Fruit fly (Drosophila melanogaster) whole organism, embryonic: Measurements from ENCODE around the gene Agpat2.

Experiments used
- B-H2 ChIP-seq: fragments of 200-800 bp; sonication (Bioruptor generic); optimal IDR thresholded peaks from 2 replicates; lab custom pipeline; 2018; ENCODE audit warnings: missing biosample characterization, mild to moderate bottlenecking, missing genetic modification characterization
- CG11247 ChIP-seq: fragments of 200-800 bp; sonication (Bioruptor generic); IDR thresholded peaks from 2 replicates; pipeline ENCODE4 v1.3.6; 2022; ENCODE audit warnings: missing biosample characterization, missing genetic modification characterization
- CG12219 ChIP-seq: fragments of 200-800 bp; sonication (Bioruptor generic); optimal IDR thresholded peaks from 3 replicates; lab custom pipeline; 2018; ENCODE audit warnings: missing biosample characterization, mild to moderate bottlenecking, missing genetic modification characterization
- CG14965 ChIP-seq: fragments of 200-800 bp; sonication (Bioruptor generic); optimal IDR thresholded peaks from 2 replicates; lab custom pipeline; 2016; ENCODE audit warnings: missing biosample characterization, missing genetic modification characterization, borderline replicate concordance
- CG15479 ChIP-seq: fragments of 200-800 bp; sonication (Bioruptor generic); optimal IDR thresholded peaks from 3 replicates; lab custom pipeline; 2019; ENCODE audit warnings: missing biosample characterization, mild to moderate bottlenecking, missing genetic modification characterization, moderate library complexity
- CG18262 ChIP-seq: fragments of 200-800 bp; optimal IDR thresholded peaks from 3 replicates; lab custom pipeline; 2019; ENCODE audit warnings: missing biosample characterization, mild to moderate bottlenecking, missing genetic modification characterization, moderate library complexity
- CG18599 ChIP-seq: fragments of 200-800 bp; sonication (Bioruptor generic); optimal IDR thresholded peaks from 3 replicates; lab custom pipeline; 2017; ENCODE audit warnings: missing biosample characterization, missing genetic modification characterization, mild to moderate bottlenecking, moderate library complexity, missing genetic modification reagents
- CG2199 ChIP-seq: fragments of 200-800 bp; sonication (Bioruptor generic); IDR thresholded peaks from 3 replicates; pipeline ENCODE4 v1.3.6; 2022; ENCODE audit warnings: missing biosample characterization, missing genetic modification characterization
- CG34422 ChIP-seq: fragments of 200-800 bp; sonication (Bioruptor generic); IDR thresholded peaks from 3 replicates; pipeline ENCODE4 v1.3.6; 2022; ENCODE audit warnings: missing biosample characterization, missing genetic modification characterization
- CG4404 ChIP-seq: fragments of 200-800 bp; sonication (Bioruptor generic); IDR thresholded peaks from 2 replicates; pipeline ENCODE4 v1.3.6; 2022; ENCODE audit warnings: missing biosample characterization, missing genetic modification characterization
- CG6175 ChIP-seq: fragments of 200-800 bp; sonication (Bioruptor generic); IDR thresholded peaks from 3 replicates; pipeline ENCODE4 v1.3.6; 2022; ENCODE audit warnings: missing biosample characterization, missing genetic modification characterization
- CG6689 ChIP-seq: fragments of 200-800 bp; sonication (Bioruptor generic); IDR thresholded peaks from 2 replicates; pipeline ENCODE4 v1.3.6; 2022; ENCODE audit warnings: missing biosample characterization, missing genetic modification characterization
- Dip3 ChIP-seq: fragments of 200-800 bp; sonication (Bioruptor generic); optimal IDR thresholded peaks from 3 replicates; lab custom pipeline; 2016; ENCODE audit warnings: missing biosample characterization, missing genetic modification characterization
- Doc2 ChIP-seq: fragments of 200-800 bp; sonication (Bioruptor generic); IDR thresholded peaks from 2 replicates; pipeline ENCODE4 v1.3.6; 2022; ENCODE audit warnings: missing biosample characterization, missing genetic modification characterization
- E2f1 ChIP-seq: fragments of 200-800 bp; sonication (Bioruptor generic); IDR thresholded peaks from 2 replicates; pipeline ENCODE4 v1.3.6; 2022; ENCODE audit warnings: missing biosample characterization, missing genetic modification characterization
- E2f2 ChIP-seq: fragments of 200-800 bp; sonication (Bioruptor generic); IDR thresholded peaks from 2 replicates; pipeline ENCODE4 v1.3.6; 2022; ENCODE audit warnings: missing biosample characterization, missing genetic modification characterization
- Hr3 ChIP-seq: fragments of 200-800 bp; sonication (Bioruptor generic); optimal IDR thresholded peaks from 3 replicates; lab custom pipeline; 2016; ENCODE audit warnings: missing biosample characterization, missing genetic modification characterization
- MBD-R2 ChIP-seq: fragments of 200-800 bp; sonication (Bioruptor generic); IDR thresholded peaks from 2 replicates; pipeline ENCODE4 v1.3.6; 2022; ENCODE audit warnings: missing biosample characterization, missing genetic modification characterization
- Mes4 ChIP-seq: fragments of 200-800 bp; sonication (Bioruptor generic); optimal IDR thresholded peaks from 2 replicates; lab custom pipeline; 2016; ENCODE audit warnings: missing biosample characterization, missing genetic modification characterization
- NK7.1 ChIP-seq: fragments of 200-800 bp; sonication (Bioruptor generic); optimal IDR thresholded peaks from 3 replicates; lab custom pipeline; 2016; ENCODE audit warnings: missing biosample characterization, missing genetic modification characterization
- Opbp ChIP-seq: fragments of 200-800 bp; sonication (Bioruptor generic); IDR thresholded peaks from 3 replicates; pipeline ENCODE4 v1.3.6; 2022; ENCODE audit warnings: missing biosample characterization, missing genetic modification characterization; ENCODE audit not compliant: partially characterized antibody
- Ptx1 ChIP-seq: fragments of 200-800 bp; sonication (Bioruptor generic); IDR thresholded peaks from 2 replicates; pipeline ENCODE4 v1.3.6; 2022; ENCODE audit warnings: missing biosample characterization, missing genetic modification characterization
- ac ChIP-seq: fragments of 200-800 bp; sonication (Bioruptor generic); optimal IDR thresholded peaks from 3 replicates; lab custom pipeline; 2017; ENCODE audit warnings: missing biosample characterization, mild to moderate bottlenecking, missing genetic modification characterization
- amos ChIP-seq: fragments of 200-800 bp; sonication (Bioruptor generic); IDR thresholded peaks from 2 replicates; pipeline ENCODE4 v1.3.6; 2022; ENCODE audit warnings: missing biosample characterization, missing genetic modification characterization; ENCODE audit not compliant: partially characterized antibody
- chif ChIP-seq, 2 experiments: fragments of 200-800 bp; sonication (Bioruptor generic); optimal IDR thresholded peaks; 3 replicates each; lab custom pipeline; 2016; ENCODE audit warnings: missing biosample characterization in 2 of 2, missing genetic modification characterization in 2 of 2
- cwo ChIP-seq: fragments of 200-800 bp; sonication (Bioruptor generic); optimal IDR thresholded peaks from 3 replicates; lab custom pipeline; 2017; ENCODE audit warnings: missing biosample characterization, missing genetic modification characterization, mild to moderate bottlenecking, moderate library complexity, missing genetic modification reagents
- danr ChIP-seq: fragments of 200-800 bp; sonication (Bioruptor generic); IDR thresholded peaks from 2 replicates; pipeline ENCODE4 v1.3.6; 2022; ENCODE audit warnings: missing biosample characterization, missing genetic modification characterization
- dmrt11E ChIP-seq: fragments of 200-800 bp; sonication (Bioruptor generic); optimal IDR thresholded peaks from 3 replicates; lab custom pipeline; 2018; ENCODE audit warnings: missing biosample characterization, mild to moderate bottlenecking, missing genetic modification characterization, moderate library complexity
- esg ChIP-seq: fragments of 200-800 bp; sonication (Bioruptor generic); conservative IDR thresholded peaks from 2 replicates; pipeline ENCODE4 v1.3.6; 2022; ENCODE audit warnings: missing biosample characterization, missing genetic modification characterization
- fd96Cb ChIP-seq: fragments of 200-800 bp; sonication (Bioruptor generic); optimal IDR thresholded peaks from 2 replicates; lab custom pipeline; 2018; ENCODE audit warnings: missing biosample characterization, mild to moderate bottlenecking, missing genetic modification characterization, moderate library complexity
- ftz-f1 ChIP-seq: fragments of 200-800 bp; sonication (Bioruptor generic); optimal IDR thresholded peaks from 2 replicates; lab custom pipeline; 2016; ENCODE audit warnings: missing biosample characterization, missing genetic modification characterization
- grau ChIP-seq: fragments of 200-800 bp; optimal IDR thresholded peaks from 3 replicates; lab custom pipeline; 2019; ENCODE audit warnings: missing biosample characterization, mild to moderate bottlenecking, missing genetic modification characterization, moderate library complexity
- ham ChIP-seq: fragments of 200-800 bp; sonication (Bioruptor generic); IDR thresholded peaks from 2 replicates; pipeline ENCODE4 v1.3.6; 2022; ENCODE audit warnings: missing biosample characterization, missing genetic modification characterization
- jumu ChIP-seq: fragments of 200-800 bp; sonication (Bioruptor generic); optimal IDR thresholded peaks from 3 replicates; lab custom pipeline; 2016; ENCODE audit warnings: missing biosample characterization, missing genetic modification characterization
- kni ChIP-seq: fragments of 200-800 bp; sonication (Bioruptor generic); optimal IDR thresholded peaks from 3 replicates; lab custom pipeline; 2017; ENCODE audit warnings: mild to moderate bottlenecking, missing biosample characterization, missing genetic modification reagents, missing genetic modification characterization
- luna ChIP-seq: fragments of 200-800 bp; sonication (Bioruptor generic); optimal IDR thresholded peaks from 2 replicates; lab custom pipeline; 2016; ENCODE audit warnings: missing biosample characterization, missing genetic modification characterization
- peb ChIP-seq: fragments of 200-800 bp; sonication (Bioruptor generic); IDR thresholded peaks from 2 replicates; pipeline ENCODE4 v1.3.6; 2022; ENCODE audit warnings: missing biosample characterization, missing genetic modification characterization
- pho ChIP-seq: fragments of 200-800 bp; sonication (Bioruptor generic); optimal IDR thresholded peaks from 2 replicates; lab custom pipeline; 2016; ENCODE audit warnings: missing biosample characterization, missing genetic modification characterization
- psq ChIP-seq: fragments of 200-800 bp; sonication (Bioruptor generic); optimal IDR thresholded peaks from 2 replicates; lab custom pipeline; 2017; ENCODE audit warnings: missing biosample characterization, missing genetic modification characterization
- sens ChIP-seq: fragments of 200-800 bp; sonication (Bioruptor generic); peaks from one replicate; lab custom pipeline; 2016; ENCODE audit warnings: missing biosample characterization, missing genetic modification characterization
- sens-2 ChIP-seq: fragments of 200-800 bp; sonication (Bioruptor generic); IDR thresholded peaks from 2 replicates; pipeline ENCODE4 v1.3.6; 2022; ENCODE audit warnings: missing biosample characterization, missing genetic modification characterization
- seq ChIP-seq: fragments of 200-800 bp; sonication (Bioruptor generic); IDR thresholded peaks from 2 replicates; pipeline ENCODE4 v1.3.6; 2022; ENCODE audit warnings: missing biosample characterization, missing genetic modification characterization
- so ChIP-seq: fragments of 200-800 bp; sonication (Bioruptor generic); IDR thresholded peaks from 3 replicates; pipeline ENCODE4 v1.3.6; 2022; ENCODE audit warnings: missing biosample characterization, missing genetic modification characterization
- sob ChIP-seq: fragments of 200-800 bp; sonication (Bioruptor generic); IDR thresholded peaks from 2 replicates; pipeline ENCODE4 v1.3.6; 2022; ENCODE audit warnings: missing biosample characterization, missing genetic modification characterization
- ssp ChIP-seq: fragments of 200-800 bp; sonication (Bioruptor generic); IDR thresholded peaks from 2 replicates; pipeline ENCODE4 v1.3.6; 2022; ENCODE audit warnings: missing biosample characterization, missing genetic modification characterization
- stc ChIP-seq: fragments of 200-800 bp; sonication (Bioruptor generic); IDR thresholded peaks from 2 replicates; pipeline ENCODE4 v1.3.6; 2022; ENCODE audit warnings: missing biosample characterization, missing genetic modification characterization
- twi ChIP-seq: fragments of 200-800 bp; optimal IDR thresholded peaks from 2 replicates; lab custom pipeline; 2019; ENCODE audit warnings: missing biosample characterization, mild to moderate bottlenecking, missing genetic modification characterization, moderate library complexity
- tx ChIP-seq: fragments of 200-800 bp; sonication (Bioruptor generic); optimal IDR thresholded peaks from 2 replicates; lab custom pipeline; 2016; ENCODE audit warnings: missing biosample characterization, missing genetic modification characterization
- yki ChIP-seq: fragments of >200 bp; optimal IDR thresholded peaks from 3 replicates; lab custom pipeline; 2018

The Agpat2 gene

DNA sequence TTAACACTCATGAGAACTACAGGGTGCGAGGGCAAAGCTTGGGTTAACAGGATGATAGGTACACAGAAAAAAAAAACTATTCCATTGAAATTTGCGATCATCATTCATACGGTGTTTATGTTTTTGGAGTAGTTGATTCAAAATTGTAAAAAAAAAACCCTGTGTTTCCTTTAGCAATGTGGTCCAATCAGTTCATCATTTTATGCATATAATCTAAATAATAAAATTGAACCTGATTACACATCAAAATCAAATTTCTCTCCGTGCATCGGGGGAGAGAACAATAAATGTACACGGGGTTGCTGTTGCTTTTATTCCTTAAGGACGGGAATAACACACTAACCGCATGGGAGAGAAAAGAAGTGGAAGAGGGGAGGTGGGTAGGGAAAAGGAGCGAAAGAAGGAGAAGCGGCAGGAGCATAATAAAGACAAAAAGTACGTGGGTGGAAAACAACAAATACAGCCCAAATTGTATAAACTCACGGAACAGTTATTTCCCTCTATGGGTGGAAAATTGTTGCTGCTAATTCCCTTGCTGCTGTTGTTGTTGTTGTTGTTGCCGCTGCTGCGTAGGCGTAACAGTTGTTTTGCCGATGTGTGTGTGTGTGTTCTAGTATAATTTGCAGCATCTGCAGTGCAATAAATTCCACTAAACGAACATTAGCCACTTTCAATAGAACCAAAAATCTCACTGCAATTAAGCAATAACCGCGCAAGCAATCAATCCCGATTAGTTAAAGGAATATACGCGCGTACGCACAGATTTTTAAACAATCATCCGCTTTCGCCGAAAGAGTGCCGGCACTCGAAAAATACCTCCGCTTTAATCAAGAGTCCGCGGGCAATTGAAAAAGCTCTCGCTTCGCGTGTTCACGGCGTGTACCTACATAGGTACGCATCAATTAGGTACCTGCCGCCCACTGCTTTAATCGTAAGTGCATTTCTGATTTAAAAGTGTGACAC is at the start of gene Agpat2 (continued):
- peak; percentile 74 for TF ChIP-seq CG12219 (GFP tag; lab: Kevin White, UChicago)
- peak; percentile 83 for TF ChIP-seq grau (tag; lab: Kevin White, UChicago)
- peak; percentile 71 for TF ChIP-seq Dip3 (GFP tag; lab: Kevin White, UChicago)
- peak; percentile 66 for TF ChIP-seq ssp (GFP tag; lab: Robert Waterston, UW)
- TF ChIP-seq sob (GFP tag; lab: Robert Waterston, UW): peak; percentile 76
- peak; percentile 68 for TF ChIP-seq Mes4 (GFP tag; lab: Kevin White, UChicago)
- TF ChIP-seq ham (GFP tag; lab: Robert Waterston, UW): no peak
- TF ChIP-seq, all 482 proteins: peak for 393

DNA sequence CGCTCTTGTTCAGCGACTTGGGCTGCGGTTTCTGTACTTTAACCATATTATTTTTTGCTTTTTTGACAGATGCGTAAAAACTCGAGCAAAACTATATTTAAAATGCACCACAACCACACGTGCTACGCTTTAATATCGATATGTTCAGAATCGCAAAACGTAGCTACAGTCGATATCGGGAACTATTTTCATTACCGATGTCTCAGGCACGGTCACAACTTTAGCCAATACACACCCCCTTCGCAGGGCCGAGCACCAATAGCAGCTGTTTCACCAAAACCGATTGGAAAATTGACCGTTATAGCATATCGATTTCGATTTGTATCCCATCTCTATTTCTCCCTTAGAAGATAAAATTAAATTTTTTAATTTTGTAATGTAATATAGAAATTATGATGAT is 47.9 kb upstream of the Agpat2 start, which contains the start of gene CG13096:
Gene CG13096, minus strand, starts transcription at position 144 of the 400 bp plus-strand sequence.
- TF ChIP-seq Ptx1 (no peak), amos (GFP tag; lab: Robert Waterston, UW) (peak; percentile 99), E2f1 (GFP tag; lab: Robert Waterston, UW) (no peak), CG18262 (tag; lab: Kevin White, UChicago) (peak; percentile 12), jumu (GFP tag; lab: Kevin White, UChicago) (peak; percentile 14), stc (GFP tag; lab: Robert Waterston, UW) (no peak), CG18599 (GFP tag; lab: Kevin White, UChicago) (no peak), tx (no peak), sens (peak; percentile 48), Doc2 (GFP tag; lab: Robert Waterston, UW) (no peak), CG11247 (GFP tag; lab: Robert Waterston, UW) (no peak), CG6175 (GFP tag; lab: Robert Waterston, UW) (no peak), cwo (GFP tag; lab: Kevin White, UChicago) (peak; percentile 97), CG15479 (GFP tag; lab: Kevin White, UChicago) (no peak), E2f2 (peak; percentile 86), Opbp (GFP tag; lab: Robert Waterston, UW) (peak; percentile 98), NK7.1 (GFP tag; lab: Kevin White, UChicago) (no peak), luna (GFP tag; lab: Kevin White, UChicago) (no peak), chif (GFP tag; optimal IDR thresholded peaks at IDR 0.05; lab: Kevin White, UChicago) (no peak), ftz-f1 (GFP tag; lab: Kevin White, UChicago) (peak; percentile 66), yki (no peak), CG14965 (GFP tag; lab: Kevin White, UChicago) (no peak), esg (GFP tag; lab: Robert Waterston, UW) (no peak), sob (GFP tag; lab: Robert Waterston, UW) (no peak), pho (GFP tag; lab: Kevin White, UChicago) (peak; percentile 39), sens-2 (GFP tag; lab: Robert Waterston, UW) (no peak), fd96Cb (tag; lab: Kevin White, UChicago) (no peak), CG4404 (GFP tag; lab: Robert Waterston, UW) (no peak), so (GFP tag; lab: Robert Waterston, UW) (no peak), CG34422 (GFP tag; lab: Robert Waterston, UW) (peak; percentile 71; the same call in 1 of the 3 replicates), CG2199 (GFP tag; lab: Robert Waterston, UW) (no peak), dmrt11E (no peak), peb (GFP tag; lab: Robert Waterston, UW) (no peak), B-H2 (peak; percentile 49), Hr3 (GFP tag; lab: Kevin White, UChicago) (peak; percentile 3), seq (GFP tag; lab: Robert Waterston, UW) (no peak), CG6689 (GFP tag; lab: Robert Waterston, UW) (no peak), twi (tag; lab: Kevin White, UChicago) (peak; percentile 39), ac (GFP tag; lab: Kevin White, UChicago) (no peak), MBD-R2 (GFP tag; lab: Robert Waterston, UW) (peak; percentile 84), psq (GFP tag; lab: Kevin White, UChicago) (no peak), kni (GFP tag; lab: Kevin White, UChicago) (no peak), danr (GFP tag; lab: Robert Waterston, UW) (no peak)
